Fruit fly (Drosophila melanogaster) whole organism, adult: Measurements from ENCODE around the gene robl62A.

Experiments used
- CG11617 ChIP-seq: fragments of 200-800 bp; sonication (Bioruptor generic); optimal IDR thresholded peaks from 2 replicates; lab custom pipeline; 2017; ENCODE audit warnings: mild to moderate bottlenecking, missing biosample characterization, missing genetic modification reagents, missing genetic modification characterization
- CG12768 ChIP-seq: fragments of 200-800 bp; sonication (Bioruptor generic); optimal IDR thresholded peaks from 2 replicates; lab custom pipeline; 2017; ENCODE audit warnings: missing biosample characterization, missing genetic modification characterization, mild to moderate bottlenecking, moderate library complexity, missing genetic modification reagents
- CG14711 ChIP-seq: fragments of 200-800 bp; sonication (Bioruptor generic); optimal IDR thresholded peaks from 2 replicates; lab custom pipeline; 2018; ENCODE audit warnings: missing biosample characterization, mild to moderate bottlenecking, missing genetic modification characterization, moderate library complexity
- CG1620 ChIP-seq: fragments of 200-800 bp; sonication (Bioruptor generic); optimal IDR thresholded peaks from 2 replicates; lab custom pipeline; 2016; ENCODE audit warnings: missing biosample characterization, missing genetic modification characterization
- CG33017 ChIP-seq: fragments of 200-800 bp; sonication (Bioruptor generic); optimal IDR thresholded peaks from 2 replicates; lab custom pipeline; 2018; ENCODE audit warnings: missing biosample characterization, mild to moderate bottlenecking, missing genetic modification characterization, moderate library complexity
- CG5204 ChIP-seq: fragments of 200-800 bp; sonication (Bioruptor generic); optimal IDR thresholded peaks from 2 replicates; lab custom pipeline; 2016; ENCODE audit warnings: missing biosample characterization, missing genetic modification characterization
- CG7045 ChIP-seq: fragments of 200-800 bp; sonication (Bioruptor generic); optimal IDR thresholded peaks from 2 replicates; lab custom pipeline; 2017; ENCODE audit warnings: missing biosample characterization, mild to moderate bottlenecking, missing genetic modification characterization
- CG7101 ChIP-seq: fragments of 200-800 bp; sonication (Bioruptor generic); optimal IDR thresholded peaks from 2 replicates; lab custom pipeline; 2018; ENCODE audit warnings: missing biosample characterization, mild to moderate bottlenecking, missing genetic modification characterization, moderate library complexity
- Clk ChIP-seq: fragments of 200-800 bp; sonication (Bioruptor generic); optimal IDR thresholded peaks from 2 replicates; lab custom pipeline; 2017; ENCODE audit warnings: missing biosample characterization, missing genetic modification characterization
- Crg-1 ChIP-seq: fragments of 200-800 bp; sonication (Bioruptor generic); optimal IDR thresholded peaks from 2 replicates; lab custom pipeline; 2016; ENCODE audit warnings: missing biosample characterization, missing genetic modification characterization
- Hr96 ChIP-seq: fragments of 200-800 bp; sonication (Bioruptor generic); optimal IDR thresholded peaks from 2 replicates; lab custom pipeline; 2016; ENCODE audit warnings: missing biosample characterization, missing genetic modification characterization
- Mnt ChIP-seq: fragments of 200-800 bp; sonication (Bioruptor generic); optimal IDR thresholded peaks from 2 replicates; lab custom pipeline; 2016; ENCODE audit warnings: missing biosample characterization, mild to moderate bottlenecking, missing genetic modification characterization
- bab1 ChIP-seq: fragments of 200-800 bp; sonication (Bioruptor generic); optimal IDR thresholded peaks from 3 replicates; lab custom pipeline; 2019; ENCODE audit warnings: missing biosample characterization, mild to moderate bottlenecking, missing genetic modification characterization, moderate library complexity
- cic ChIP-seq: fragments of 200-800 bp; sonication (Bioruptor generic); optimal IDR thresholded peaks from 2 replicates; lab custom pipeline; 2017; ENCODE audit warnings: missing biosample characterization, mild to moderate bottlenecking, missing genetic modification characterization, moderate library complexity
- cnc ChIP-seq, 2 experiments: fragments of >200 bp; optimal IDR thresholded peaks; 2 replicates each; lab custom pipeline; 2017
- kay ChIP-seq: fragments of 200-800 bp; sonication (Bioruptor generic); peaks from one replicate; lab custom pipeline; 2016; ENCODE audit warnings: missing biosample characterization, missing genetic modification characterization, borderline replicate concordance
- ovo ChIP-seq: fragments of 200-800 bp; sonication (Bioruptor generic); optimal IDR thresholded peaks from 2 replicates; lab custom pipeline; 2016; ENCODE audit warnings: missing biosample characterization, missing genetic modification characterization
- pad ChIP-seq: fragments of 200-800 bp; sonication (Bioruptor generic); optimal IDR thresholded peaks from 3 replicates; lab custom pipeline; 2017; ENCODE audit warnings: missing biosample characterization, missing genetic modification characterization, mild to moderate bottlenecking, moderate library complexity, missing genetic modification reagents
- tj ChIP-seq: fragments of 200-800 bp; sonication (Bioruptor generic); optimal IDR thresholded peaks from 3 replicates; lab custom pipeline; 2017; ENCODE audit warnings: missing biosample characterization, mild to moderate bottlenecking, missing genetic modification characterization, moderate library complexity
- toe ChIP-seq: fragments of 200-800 bp; sonication (Bioruptor generic); optimal IDR thresholded peaks from 2 replicates; lab custom pipeline; 2016; ENCODE audit warnings: missing biosample characterization, missing genetic modification characterization

robl62A gene

DNA sequence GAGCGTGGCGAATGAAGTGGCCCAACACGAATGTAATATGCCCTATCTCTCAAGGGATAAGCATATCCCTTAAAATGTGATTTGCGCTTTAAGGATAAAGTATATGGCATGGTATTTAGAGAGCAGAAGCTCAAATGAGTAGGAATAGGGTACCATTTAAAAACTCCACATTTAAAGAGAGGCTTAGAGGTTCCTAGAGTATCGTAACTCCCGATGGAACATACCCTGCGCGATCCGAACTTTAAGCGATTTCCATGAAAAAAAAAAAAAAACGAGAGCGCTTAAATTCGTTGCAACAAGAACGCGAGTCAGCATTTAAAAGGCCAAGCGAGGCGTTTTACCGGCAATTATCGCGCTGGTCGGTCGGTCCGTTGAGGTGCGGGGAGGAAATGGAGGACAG, 20.1 kb upstream of the robl62A start:
- TF ChIP-seq CG7045 (GFP tag; lab: Kevin White, UChicago) = no peak
- peak; percentile 59 for TF ChIP-seq tj (GFP tag; lab: Kevin White, UChicago)
- no peak for TF ChIP-seq CG11617 (GFP tag; lab: Kevin White, UChicago)
- no peak for TF ChIP-seq CG5204 (GFP tag; lab: Kevin White, UChicago)

- TF ChIP-seq Clk = no peak
- TF ChIP-seq CG1620 (GFP tag; lab: Kevin White, UChicago) = no peak
- TF ChIP-seq cic = no peak
- TF ChIP-seq CG14711 (tag; lab: Kevin White, UChicago) = no peak
- TF ChIP-seq tj (GFP tag; lab: Kevin White, UChicago) = no peak
- no peak for TF ChIP-seq Crg-1 (GFP tag; lab: Kevin White, UChicago)
- TF ChIP-seq ovo (GFP tag; lab: Kevin White, UChicago) = no peak
- TF ChIP-seq Hr96 (GFP tag; lab: Kevin White, UChicago) = no peak
- TF ChIP-seq CG7101 (tag; lab: Kevin White, UChicago) = no peak
- TF ChIP-seq CG33017 (tag; lab: Kevin White, UChicago) = no peak
- no peak for TF ChIP-seq CG11617 (GFP tag; lab: Kevin White, UChicago)
- no peak for TF ChIP-seq CG12768
- TF ChIP-seq Mnt = no peak
- no peak for TF ChIP-seq bab1 (GFP tag; lab: Kevin White, UChicago)
- TF ChIP-seq kay (GFP tag; lab: Kevin White, UChicago) = no peak
- TF ChIP-seq toe (GFP tag; lab: Kevin White, UChicago) = no peak
- no peak for TF ChIP-seq pad
- TF ChIP-seq CG5204 (GFP tag; lab: Kevin White, UChicago) = no peak
- no peak for TF ChIP-seq CG7045 (GFP tag; lab: Kevin White, UChicago)
- TF ChIP-seq cnc (optimal IDR thresholded peaks at IDR 0.05; lab: Kevin White, UChicago) = no peak
Observed at dm6 chr3L:1457998-1458728, 19.3 kb upstream of the robl62A start.

- TF ChIP-seq Hr96 (GFP tag; lab: Kevin White, UChicago) (no peak), tj (GFP tag; lab: Kevin White, UChicago) (no peak), CG5204 (GFP tag; lab: Kevin White, UChicago) (no peak)
Observed at dm6 chr3L:1461831-1462230, 15.6 kb upstream of the robl62A start.

- TF ChIP-seq Crg-1 (GFP tag; lab: Kevin White, UChicago) (no peak), Mnt (peak; percentile 23), bab1 (GFP tag; lab: Kevin White, UChicago) (peak; percentile 36)
Observed at dm6 chr3L:1463547-1463946, 13.9 kb upstream of the robl62A start, which contains the start of gene rho. TSS of gene rho (plus strand) at chr3L:1463811.

- TF ChIP-seq cic (no peak), toe (GFP tag; lab: Kevin White, UChicago) (no peak), bab1 (GFP tag; lab: Kevin White, UChicago) (no peak), CG33017 (tag; lab: Kevin White, UChicago) (no peak), kay (GFP tag; lab: Kevin White, UChicago) (no peak), CG1620 (GFP tag; lab: Kevin White, UChicago) (no peak), CG5204 (GFP tag; lab: Kevin White, UChicago) (no peak), CG14711 (tag; lab: Kevin White, UChicago) (no peak), ovo (GFP tag; lab: Kevin White, UChicago) (no peak), CG12768 (no peak), CG7101 (tag; lab: Kevin White, UChicago) (no peak), Crg-1 (GFP tag; lab: Kevin White, UChicago) (no peak), pad (no peak), Clk (no peak), tj (GFP tag; lab: Kevin White, UChicago) (no peak), Hr96 (GFP tag; lab: Kevin White, UChicago) (no peak), CG7045 (GFP tag; lab: Kevin White, UChicago) (no peak), cnc (optimal IDR thresholded peaks at IDR 0.05; lab: Kevin White, UChicago) (no peak), CG11617 (GFP tag; lab: Kevin White, UChicago) (no peak)
Observed at dm6 chr3L:1464465-1464864, 13.0 kb upstream of the robl62A start.

dm6 chr3L:1469241-1469640, 8.2 kb upstream of the robl62A start:
- TF ChIP-seq CG14711 (tag; lab: Kevin White, UChicago) (no peak), Hr96 (GFP tag; lab: Kevin White, UChicago) (no peak), CG12768 (no peak), CG7101 (tag; lab: Kevin White, UChicago) (no peak), tj (GFP tag; lab: Kevin White, UChicago) (no peak), ovo (GFP tag; lab: Kevin White, UChicago) (no peak), kay (GFP tag; lab: Kevin White, UChicago) (no peak), cic (no peak), bab1 (GFP tag; lab: Kevin White, UChicago) (no peak), CG1620 (GFP tag; lab: Kevin White, UChicago) (no peak), Clk (no peak)

dm6 chr3L:1471037-1471436, 6.4 kb upstream of the robl62A start:
- TF ChIP-seq Hr96 (GFP tag; lab: Kevin White, UChicago) = no peak
- no peak for TF ChIP-seq tj (GFP tag; lab: Kevin White, UChicago)
- TF ChIP-seq toe (GFP tag; lab: Kevin White, UChicago) = no peak
- TF ChIP-seq CG12768 = no peak
- no peak for TF ChIP-seq Mnt
- no peak for TF ChIP-seq CG33017 (tag; lab: Kevin White, UChicago)
- no peak for TF ChIP-seq ovo (GFP tag; lab: Kevin White, UChicago)
- TF ChIP-seq CG7101 (tag; lab: Kevin White, UChicago) = no peak
- TF ChIP-seq CG7045 (GFP tag; lab: Kevin White, UChicago) = no peak
- TF ChIP-seq pad = no peak
- no peak for TF ChIP-seq cic
- TF ChIP-seq bab1 (GFP tag; lab: Kevin White, UChicago) = no peak
- TF ChIP-seq Crg-1 (GFP tag; lab: Kevin White, UChicago) = no peak
- TF ChIP-seq CG11617 (GFP tag; lab: Kevin White, UChicago) = no peak
- no peak for TF ChIP-seq kay (GFP tag; lab: Kevin White, UChicago)
- TF ChIP-seq CG14711 (tag; lab: Kevin White, UChicago) = no peak
- TF ChIP-seq Clk = no peak
- TF ChIP-seq CG5204 (GFP tag; lab: Kevin White, UChicago) = no peak
- TF ChIP-seq CG1620 (GFP tag; lab: Kevin White, UChicago) = no peak
